Fruit fly (Drosophila melanogaster) whole organism, pupa: ENCODE measurements around the gene Tollo.
A peak's percentile ranks its signal among the peaks of the same experiment; 100 is the strongest.

Source experiments
- CG10348 ChIP-seq: fragments of 200-800 bp; sonication (Bioruptor generic); IDR thresholded peaks from 2 replicates; pipeline ENCODE4 v1.3.6; 2022; ENCODE audit warnings: missing biosample characterization, missing genetic modification characterization
- CG12605 ChIP-seq: fragments of 200-800 bp; sonication (Bioruptor generic); IDR thresholded peaks from 2 replicates; pipeline ENCODE4 v1.3.6; 2022; ENCODE audit warnings: missing biosample characterization, missing genetic modification characterization
- CG13204 ChIP-seq: fragments of 200-800 bp; sonication (Bioruptor generic); optimal IDR thresholded peaks from 2 replicates; lab custom pipeline; 2018; ENCODE audit warnings: missing biosample characterization, mild to moderate bottlenecking, missing genetic modification characterization, moderate library complexity
- CG14655 ChIP-seq: fragments of 200-800 bp; sonication (Bioruptor generic); optimal IDR thresholded peaks from 3 replicates; lab custom pipeline; 2017; ENCODE audit warnings: mild to moderate bottlenecking, missing biosample characterization, missing genetic modification reagents, missing genetic modification characterization
- CG15710 ChIP-seq: fragments of 200-800 bp; sonication (Bioruptor generic); optimal IDR thresholded peaks from 2 replicates; lab custom pipeline; 2018; ENCODE audit warnings: missing biosample characterization, mild to moderate bottlenecking, missing genetic modification characterization, moderate library complexity
- CG17806 ChIP-seq: fragments of 200-800 bp; sonication (Bioruptor generic); optimal IDR thresholded peaks from 2 replicates; lab custom pipeline; 2018; ENCODE audit warnings: missing biosample characterization, mild to moderate bottlenecking, missing genetic modification characterization, moderate library complexity
- CG32121 ChIP-seq: fragments of 200-800 bp; sonication (Bioruptor generic); IDR thresholded peaks from 2 replicates; pipeline ENCODE4 v1.3.6; 2022; ENCODE audit warnings: missing biosample characterization, missing genetic modification characterization
- CG34367 ChIP-seq: fragments of 200-800 bp; sonication (Bioruptor generic); optimal IDR thresholded peaks from 2 replicates; lab custom pipeline; 2018; ENCODE audit warnings: missing biosample characterization, mild to moderate bottlenecking, missing genetic modification characterization
- CG4496 ChIP-seq: fragments of 200-800 bp; sonication (Bioruptor generic); IDR thresholded peaks from 3 replicates; pipeline ENCODE4 v1.3.6; 2022; ENCODE audit warnings: missing biosample characterization, missing genetic modification characterization
- CG8159 ChIP-seq: fragments of 200-800 bp; sonication (Bioruptor generic); optimal IDR thresholded peaks from 3 replicates; lab custom pipeline; 2018; ENCODE audit warnings: missing biosample characterization, mild to moderate bottlenecking, missing genetic modification characterization, moderate library complexity
- CG8301 ChIP-seq: fragments of 200-800 bp; sonication (Bioruptor generic); optimal IDR thresholded peaks from 2 replicates; lab custom pipeline; 2018; ENCODE audit warnings: missing biosample characterization, mild to moderate bottlenecking, missing genetic modification characterization
- CG9948 ChIP-seq: fragments of 200-800 bp; sonication (Bioruptor generic); optimal IDR thresholded peaks from 2 replicates; lab custom pipeline; 2018; ENCODE audit warnings: missing biosample characterization, mild to moderate bottlenecking, missing genetic modification characterization, moderate library complexity
- D1 ChIP-seq: fragments of 200-800 bp; sonication (Bioruptor generic); optimal IDR thresholded peaks from 2 replicates; lab custom pipeline; 2018; ENCODE audit warnings: missing biosample characterization, mild to moderate bottlenecking, missing genetic modification characterization, moderate library complexity
- EcR ChIP-seq: fragments of 200-800 bp; sonication (Bioruptor generic); optimal IDR thresholded peaks from 3 replicates; lab custom pipeline; 2019; ENCODE audit warnings: missing biosample characterization, missing genetic modification characterization, mild to moderate bottlenecking, moderate library complexity, missing genetic modification reagents
- Ets98B ChIP-seq: fragments of 200-800 bp; sonication (Bioruptor generic); IDR thresholded peaks from 2 replicates; pipeline ENCODE4 v1.3.6; 2022; ENCODE audit warnings: missing biosample characterization, missing genetic modification characterization
- Pif1A ChIP-seq: fragments of 200-800 bp; sonication (Bioruptor generic); optimal IDR thresholded peaks from 3 replicates; lab custom pipeline; 2016; ENCODE audit warnings: missing biosample characterization, missing genetic modification characterization
- Pif1B ChIP-seq: fragments of 200-800 bp; sonication (Bioruptor generic); optimal IDR thresholded peaks from 3 replicates; lab custom pipeline; 2016; ENCODE audit warnings: missing biosample characterization, missing genetic modification characterization
- Snoo ChIP-seq: fragments of 200-800 bp; sonication (Bioruptor generic); optimal IDR thresholded peaks from 3 replicates; lab custom pipeline; 2017; ENCODE audit warnings: missing biosample characterization, mild to moderate bottlenecking, missing genetic modification characterization, inconsistent platforms
- fd96Ca ChIP-seq: fragments of 200-800 bp; sonication (Bioruptor generic); IDR thresholded peaks from 3 replicates; pipeline ENCODE4 v1.3.6; 2022; ENCODE audit warnings: missing biosample characterization, missing genetic modification characterization
- gl ChIP-seq: fragments of 200-800 bp; sonication (Bioruptor generic); optimal IDR thresholded peaks from 2 replicates; lab custom pipeline; 2018; ENCODE audit warnings: missing biosample characterization, mild to moderate bottlenecking, missing genetic modification characterization
- rn ChIP-seq: fragments of 200-800 bp; sonication (Bioruptor generic); IDR thresholded peaks from 2 replicates; pipeline ENCODE4 v1.3.6; 2022; ENCODE audit warnings: missing biosample characterization, missing genetic modification characterization

Gene Tollo

dm6 chr3L:15224631-15225030 is 10.8 kb upstream of the Tollo start:
- TF ChIP-seq gl (tag; lab: Kevin White, UChicago) (no peak), fd96Ca (GFP tag; lab: Robert Waterston, UW) (no peak), CG14655 (GFP tag; lab: Kevin White, UChicago) (no peak), EcR (GFP tag; lab: Kevin White, UChicago) (no peak), CG32121 (GFP tag; lab: Robert Waterston, UW) (no peak), CG4496 (no peak), CG9948 (tag; lab: Kevin White, UChicago) (no peak), rn (GFP tag; lab: Robert Waterston, UW) (no peak), CG34367 (tag; lab: Kevin White, UChicago) (no peak), CG8301 (tag; lab: Kevin White, UChicago) (no peak), CG17806 (tag; lab: Kevin White, UChicago) (no peak), CG10348 (GFP tag; lab: Robert Waterston, UW) (no peak), CG8159 (tag; lab: Kevin White, UChicago) (no peak), CG15710 (tag; lab: Kevin White, UChicago) (no peak), D1 (tag; lab: Kevin White, UChicago) (no peak), Snoo (tag; lab: Kevin White, UChicago) (no peak), Pif1B (GFP tag; lab: Kevin White, UChicago) (no peak)

dm6 chr3L:15225689-15226088 is 9.7 kb upstream of the Tollo start:
- TF ChIP-seq Pif1A (GFP tag; lab: Kevin White, UChicago): peak; percentile 78
- TF ChIP-seq Snoo (tag; lab: Kevin White, UChicago): peak; percentile 47
- TF ChIP-seq CG34367 (tag; lab: Kevin White, UChicago): peak; percentile 86
- peak; percentile 63 for TF ChIP-seq CG12605 (GFP tag; lab: Robert Waterston, UW)
- TF ChIP-seq CG10348 (GFP tag; lab: Robert Waterston, UW): no peak
- peak; percentile 86 for TF ChIP-seq CG8159 (tag; lab: Kevin White, UChicago)
- TF ChIP-seq CG13204: peak; percentile 42
- TF ChIP-seq rn (GFP tag; lab: Robert Waterston, UW): peak; percentile 44; the same call in 1 of the 2 replicates
- TF ChIP-seq Pif1B (GFP tag; lab: Kevin White, UChicago): peak; percentile 71
- peak; percentile 45 for TF ChIP-seq EcR (GFP tag; lab: Kevin White, UChicago)
- peak; percentile 83 for TF ChIP-seq CG15710 (tag; lab: Kevin White, UChicago)
- peak; percentile 66 for TF ChIP-seq gl (tag; lab: Kevin White, UChicago)
- TF ChIP-seq CG4496: peak; percentile 50; the same call in 1 of the 3 replicates
- TF ChIP-seq Ets98B (GFP tag; lab: Robert Waterston, UW): peak; percentile 37
- TF ChIP-seq CG9948 (tag; lab: Kevin White, UChicago): peak; percentile 81
- 0 out of 2 replicates have a peak, but pooled peaks have one; percentile 36 for TF ChIP-seq CG32121 (GFP tag; lab: Robert Waterston, UW)
- TF ChIP-seq D1 (tag; lab: Kevin White, UChicago): peak; percentile 53
- TF ChIP-seq CG14655 (GFP tag; lab: Kevin White, UChicago): peak; percentile 72
- TF ChIP-seq CG8301 (tag; lab: Kevin White, UChicago): peak; percentile 60
- TF ChIP-seq CG17806 (tag; lab: Kevin White, UChicago): peak; percentile 84
- peak; percentile 53; the same call in 1 of the 3 replicates for TF ChIP-seq fd96Ca (GFP tag; lab: Robert Waterston, UW)

- TF ChIP-seq fd96Ca (GFP tag; lab: Robert Waterston, UW) (no peak), CG13204 (peak; percentile 13), CG15710 (tag; lab: Kevin White, UChicago) (no peak), CG4496 (no peak), Pif1B (GFP tag; lab: Kevin White, UChicago) (no peak), CG12605 (GFP tag; lab: Robert Waterston, UW) (no peak)
- TF ChIP-seq, all 21 proteins: peak for 1
Measured at dm6 chr3L:15226608-15227007, 8.8 kb upstream of the Tollo start.

dm6 chr3L:15227533-15228124 is 7.8 kb upstream of the Tollo start:
- TF ChIP-seq CG34367 (tag; lab: Kevin White, UChicago) (no peak), CG8159 (tag; lab: Kevin White, UChicago) (no peak), rn (GFP tag; lab: Robert Waterston, UW) (no peak), CG12605 (GFP tag; lab: Robert Waterston, UW) (no peak), EcR (GFP tag; lab: Kevin White, UChicago) (no peak), Ets98B (GFP tag; lab: Robert Waterston, UW) (no peak), CG15710 (tag; lab: Kevin White, UChicago) (no peak), CG10348 (GFP tag; lab: Robert Waterston, UW) (no peak)

dm6 chr3L:15229447-15229846 is 6.0 kb upstream of the Tollo start:
- TF ChIP-seq EcR (GFP tag; lab: Kevin White, UChicago) (no peak), CG8159 (tag; lab: Kevin White, UChicago) (peak; percentile 58), Pif1A (GFP tag; lab: Kevin White, UChicago) (no peak), CG17806 (tag; lab: Kevin White, UChicago) (peak; percentile 79), Pif1B (GFP tag; lab: Kevin White, UChicago) (no peak), CG13204 (no peak), CG15710 (tag; lab: Kevin White, UChicago) (peak; percentile 61), CG32121 (GFP tag; lab: Robert Waterston, UW) (no peak), CG14655 (GFP tag; lab: Kevin White, UChicago) (peak; percentile 63), CG8301 (tag; lab: Kevin White, UChicago) (peak; percentile 45), CG12605 (GFP tag; lab: Robert Waterston, UW) (no peak), Ets98B (GFP tag; lab: Robert Waterston, UW) (no peak), D1 (tag; lab: Kevin White, UChicago) (no peak), CG10348 (GFP tag; lab: Robert Waterston, UW) (no peak), CG34367 (tag; lab: Kevin White, UChicago) (peak; percentile 69), fd96Ca (GFP tag; lab: Robert Waterston, UW) (no peak), CG9948 (tag; lab: Kevin White, UChicago) (peak; percentile 72), gl (tag; lab: Kevin White, UChicago) (no peak), Snoo (tag; lab: Kevin White, UChicago) (no peak), CG4496 (0 out of 3 replicates have a peak, but pooled peaks have one; percentile 5), rn (GFP tag; lab: Robert Waterston, UW) (no peak)
